Fruit fly (Drosophila melanogaster) whole organism, pupa: ENCODE results near the gene CG45064.

Experiments used
- CG10348 ChIP-seq: fragments of 200-800 bp; sonication (Bioruptor generic); IDR thresholded peaks from 2 replicates; pipeline ENCODE4 v1.3.6; 2022; ENCODE audit warnings: missing biosample characterization, missing genetic modification characterization
- CG12605 ChIP-seq: fragments of 200-800 bp; sonication (Bioruptor generic); IDR thresholded peaks from 2 replicates; pipeline ENCODE4 v1.3.6; 2022; ENCODE audit warnings: missing biosample characterization, missing genetic modification characterization
- CG13204 ChIP-seq: fragments of 200-800 bp; sonication (Bioruptor generic); optimal IDR thresholded peaks from 2 replicates; lab custom pipeline; 2018; ENCODE audit warnings: missing biosample characterization, mild to moderate bottlenecking, missing genetic modification characterization, moderate library complexity
- CG14655 ChIP-seq: fragments of 200-800 bp; sonication (Bioruptor generic); optimal IDR thresholded peaks from 3 replicates; lab custom pipeline; 2017; ENCODE audit warnings: mild to moderate bottlenecking, missing biosample characterization, missing genetic modification reagents, missing genetic modification characterization
- CG15710 ChIP-seq: fragments of 200-800 bp; sonication (Bioruptor generic); optimal IDR thresholded peaks from 2 replicates; lab custom pipeline; 2018; ENCODE audit warnings: missing biosample characterization, mild to moderate bottlenecking, missing genetic modification characterization, moderate library complexity
- CG17806 ChIP-seq: fragments of 200-800 bp; sonication (Bioruptor generic); optimal IDR thresholded peaks from 2 replicates; lab custom pipeline; 2018; ENCODE audit warnings: missing biosample characterization, mild to moderate bottlenecking, missing genetic modification characterization, moderate library complexity
- CG32121 ChIP-seq: fragments of 200-800 bp; sonication (Bioruptor generic); IDR thresholded peaks from 2 replicates; pipeline ENCODE4 v1.3.6; 2022; ENCODE audit warnings: missing biosample characterization, missing genetic modification characterization
- CG34367 ChIP-seq: fragments of 200-800 bp; sonication (Bioruptor generic); optimal IDR thresholded peaks from 2 replicates; lab custom pipeline; 2018; ENCODE audit warnings: missing biosample characterization, mild to moderate bottlenecking, missing genetic modification characterization
- CG4496 ChIP-seq: fragments of 200-800 bp; sonication (Bioruptor generic); IDR thresholded peaks from 3 replicates; pipeline ENCODE4 v1.3.6; 2022; ENCODE audit warnings: missing biosample characterization, missing genetic modification characterization
- CG8159 ChIP-seq: fragments of 200-800 bp; sonication (Bioruptor generic); optimal IDR thresholded peaks from 3 replicates; lab custom pipeline; 2018; ENCODE audit warnings: missing biosample characterization, mild to moderate bottlenecking, missing genetic modification characterization, moderate library complexity
- CG8301 ChIP-seq: fragments of 200-800 bp; sonication (Bioruptor generic); optimal IDR thresholded peaks from 2 replicates; lab custom pipeline; 2018; ENCODE audit warnings: missing biosample characterization, mild to moderate bottlenecking, missing genetic modification characterization
- CG9948 ChIP-seq: fragments of 200-800 bp; sonication (Bioruptor generic); optimal IDR thresholded peaks from 2 replicates; lab custom pipeline; 2018; ENCODE audit warnings: missing biosample characterization, mild to moderate bottlenecking, missing genetic modification characterization, moderate library complexity
- D1 ChIP-seq: fragments of 200-800 bp; sonication (Bioruptor generic); optimal IDR thresholded peaks from 2 replicates; lab custom pipeline; 2018; ENCODE audit warnings: missing biosample characterization, mild to moderate bottlenecking, missing genetic modification characterization, moderate library complexity
- EcR ChIP-seq: fragments of 200-800 bp; sonication (Bioruptor generic); optimal IDR thresholded peaks from 3 replicates; lab custom pipeline; 2019; ENCODE audit warnings: missing biosample characterization, missing genetic modification characterization, mild to moderate bottlenecking, moderate library complexity, missing genetic modification reagents
- Ets98B ChIP-seq: fragments of 200-800 bp; sonication (Bioruptor generic); IDR thresholded peaks from 2 replicates; pipeline ENCODE4 v1.3.6; 2022; ENCODE audit warnings: missing biosample characterization, missing genetic modification characterization
- Pif1A ChIP-seq: fragments of 200-800 bp; sonication (Bioruptor generic); optimal IDR thresholded peaks from 3 replicates; lab custom pipeline; 2016; ENCODE audit warnings: missing biosample characterization, missing genetic modification characterization
- Pif1B ChIP-seq: fragments of 200-800 bp; sonication (Bioruptor generic); optimal IDR thresholded peaks from 3 replicates; lab custom pipeline; 2016; ENCODE audit warnings: missing biosample characterization, missing genetic modification characterization
- Snoo ChIP-seq: fragments of 200-800 bp; sonication (Bioruptor generic); optimal IDR thresholded peaks from 3 replicates; lab custom pipeline; 2017; ENCODE audit warnings: missing biosample characterization, mild to moderate bottlenecking, missing genetic modification characterization, inconsistent platforms
- fd96Ca ChIP-seq: fragments of 200-800 bp; sonication (Bioruptor generic); IDR thresholded peaks from 3 replicates; pipeline ENCODE4 v1.3.6; 2022; ENCODE audit warnings: missing biosample characterization, missing genetic modification characterization
- gl ChIP-seq: fragments of 200-800 bp; sonication (Bioruptor generic); optimal IDR thresholded peaks from 2 replicates; lab custom pipeline; 2018; ENCODE audit warnings: missing biosample characterization, mild to moderate bottlenecking, missing genetic modification characterization
- rn ChIP-seq: fragments of 200-800 bp; sonication (Bioruptor generic); IDR thresholded peaks from 2 replicates; pipeline ENCODE4 v1.3.6; 2022; ENCODE audit warnings: missing biosample characterization, missing genetic modification characterization

Gene CG45064

DNA sequence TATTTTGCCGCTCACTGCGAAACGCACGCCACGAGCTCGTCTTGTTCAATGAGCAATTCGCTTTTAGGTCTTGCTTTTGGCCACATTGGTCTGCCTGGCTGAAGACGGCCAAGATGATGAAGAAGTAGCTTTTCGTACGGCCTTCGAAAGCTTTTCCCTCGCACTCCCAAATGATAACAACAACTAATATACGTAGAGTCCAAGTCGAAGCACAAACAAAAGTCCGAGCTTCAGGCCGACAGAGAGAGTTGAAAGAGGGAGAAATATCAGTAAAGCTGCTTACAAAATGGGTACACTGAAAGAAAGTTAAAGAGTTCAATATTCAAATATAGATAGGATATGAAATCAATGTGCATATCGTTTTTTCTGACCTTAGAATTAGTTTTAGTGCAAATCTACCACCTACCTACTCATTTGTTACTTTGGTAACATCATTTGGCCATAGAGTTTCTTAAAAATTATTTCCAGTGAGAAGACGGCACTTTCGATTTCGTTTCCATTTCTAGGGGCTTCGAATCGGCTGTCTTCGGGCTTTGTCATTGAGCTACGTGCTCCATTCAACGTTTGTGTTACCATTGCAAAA lies at the start of gene CG45064, which contains the start of gene CG45065:
Gene CG45064 (minus strand): TSS at position 51 of the 583 bp plus-strand sequence.
Gene CG45065 (minus strand): TSS at position 51 of the 583 bp plus-strand sequence.
- TF ChIP-seq EcR (GFP tag; lab: Kevin White, UChicago) (no peak), CG13204 (GFP tag; lab: Kevin White, UChicago) (no peak), Pif1A (GFP tag; lab: Kevin White, UChicago) (peak; percentile 89), CG14655 (GFP tag; lab: Kevin White, UChicago) (peak; percentile 56), CG34367 (tag; lab: Kevin White, UChicago) (peak; percentile 37), Ets98B (GFP tag; lab: Robert Waterston, UW) (peak; percentile 93), D1 (tag; lab: Kevin White, UChicago) (no peak), CG17806 (peak; percentile 70), CG8301 (tag; lab: Kevin White, UChicago) (peak; percentile 73), CG4496 (GFP tag; lab: Robert Waterston, UW) (peak; percentile 92), gl (tag; lab: Kevin White, UChicago) (no peak), CG12605 (GFP tag; lab: Robert Waterston, UW) (peak; percentile 82), Snoo (tag; lab: Kevin White, UChicago) (peak; percentile 54), CG9948 (tag; lab: Kevin White, UChicago) (peak; percentile 68), fd96Ca (peak; percentile 87), CG8159 (tag; lab: Kevin White, UChicago) (peak; percentile 67), CG10348 (GFP tag; lab: Robert Waterston, UW) (0 out of 2 replicates have a peak, but pooled peaks have one; percentile 38), CG32121 (peak; percentile 91), CG15710 (tag; lab: Kevin White, UChicago) (peak; percentile 61), Pif1B (GFP tag; lab: Kevin White, UChicago) (peak; percentile 85), rn (peak; percentile 71)
- TF ChIP-seq, all 21 proteins: peak for 17

- TF ChIP-seq CG14655 (GFP tag; lab: Kevin White, UChicago), result no peak
- TF ChIP-seq CG8301 (tag; lab: Kevin White, UChicago), result no peak
- TF ChIP-seq CG8159 (tag; lab: Kevin White, UChicago), result no peak
- TF ChIP-seq CG15710 (tag; lab: Kevin White, UChicago), result no peak
- no peak for TF ChIP-seq CG13204 (GFP tag; lab: Kevin White, UChicago)
- TF ChIP-seq Pif1A (GFP tag; lab: Kevin White, UChicago), result no peak
- no peak for TF ChIP-seq EcR (GFP tag; lab: Kevin White, UChicago)
- no peak for TF ChIP-seq CG34367 (tag; lab: Kevin White, UChicago)
- no peak for TF ChIP-seq CG4496 (GFP tag; lab: Robert Waterston, UW)
- TF ChIP-seq Pif1B (GFP tag; lab: Kevin White, UChicago), result no peak
- TF ChIP-seq D1 (tag; lab: Kevin White, UChicago), result no peak
Measured at dm6 chrX:14931296-14931695, 48.9 kb upstream of the CG45064 start.

DNA sequence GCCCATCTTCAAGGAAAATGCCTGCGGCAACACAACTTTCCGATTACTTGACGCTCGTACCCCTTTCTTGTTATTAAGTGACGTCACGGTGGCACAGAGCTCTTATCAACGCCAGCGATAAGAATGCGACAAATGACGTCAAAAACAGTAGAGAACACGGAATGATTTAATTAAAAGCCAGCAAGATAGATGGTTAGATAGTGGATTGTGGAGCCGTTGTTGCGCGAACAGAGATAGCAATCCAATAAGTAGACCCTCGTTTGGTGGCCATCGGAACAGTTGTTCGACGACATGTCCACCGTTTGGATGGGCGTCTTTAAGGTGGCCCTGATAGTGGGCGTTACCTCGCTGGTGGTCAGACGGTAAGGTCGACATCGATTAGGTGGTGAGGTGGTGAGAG lies 47.4 kb upstream of the CG45064 start:
- TF ChIP-seq rn (no peak), Ets98B (GFP tag; lab: Robert Waterston, UW) (no peak), CG8301 (tag; lab: Kevin White, UChicago) (no peak), fd96Ca (no peak), EcR (GFP tag; lab: Kevin White, UChicago) (no peak), D1 (tag; lab: Kevin White, UChicago) (no peak), CG14655 (GFP tag; lab: Kevin White, UChicago) (no peak), CG12605 (GFP tag; lab: Robert Waterston, UW) (no peak), CG8159 (tag; lab: Kevin White, UChicago) (no peak), CG34367 (tag; lab: Kevin White, UChicago) (no peak), gl (tag; lab: Kevin White, UChicago) (no peak), CG10348 (GFP tag; lab: Robert Waterston, UW) (no peak), CG17806 (no peak), CG15710 (tag; lab: Kevin White, UChicago) (no peak), Snoo (tag; lab: Kevin White, UChicago) (no peak)
- TF ChIP-seq, all 21 proteins: peak for 0

DNA sequence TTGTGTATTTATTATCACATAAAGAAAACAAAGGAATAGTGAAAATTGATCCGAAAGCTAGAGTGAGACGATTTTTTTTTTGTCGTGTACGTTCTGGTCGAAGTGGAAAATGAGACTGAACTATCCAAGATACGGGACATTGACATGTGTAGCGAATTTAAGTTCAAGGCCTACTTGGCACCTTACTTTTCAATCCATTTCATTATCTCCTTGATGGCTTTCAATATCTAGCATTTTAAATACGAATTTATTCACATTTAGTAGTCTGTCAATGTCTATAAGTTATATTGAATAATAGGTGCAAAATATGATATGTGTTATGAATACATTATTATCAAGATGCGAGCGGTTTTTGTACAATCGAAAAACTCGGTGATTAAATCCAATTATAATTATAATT lies 46.5 kb upstream of the CG45064 start, which contains the start of gene CG32591:
Gene CG32591 (minus strand): TSS at position 101 of the 400 bp plus-strand sequence.
- TF ChIP-seq CG32121 (no peak), gl (tag; lab: Kevin White, UChicago) (no peak), CG12605 (GFP tag; lab: Robert Waterston, UW) (no peak), fd96Ca (no peak), Pif1A (GFP tag; lab: Kevin White, UChicago) (no peak), Pif1B (GFP tag; lab: Kevin White, UChicago) (no peak), CG34367 (tag; lab: Kevin White, UChicago) (no peak), CG10348 (GFP tag; lab: Robert Waterston, UW) (no peak), CG4496 (GFP tag; lab: Robert Waterston, UW) (no peak), CG8301 (tag; lab: Kevin White, UChicago) (no peak), CG8159 (tag; lab: Kevin White, UChicago) (no peak), D1 (tag; lab: Kevin White, UChicago) (no peak), CG9948 (tag; lab: Kevin White, UChicago) (no peak), Snoo (tag; lab: Kevin White, UChicago) (no peak), CG15710 (tag; lab: Kevin White, UChicago) (no peak), rn (no peak)
